Fruit fly (Drosophila melanogaster) whole organism: ENCODE data around the gene CG14803.

ENCODE experiments used
- CG8478 ChIP-seq: fragments of >200 bp; optimal IDR thresholded peaks from 2 replicates; lab custom pipeline; 2018; ENCODE audit warnings: inconsistent platforms
- Dll ChIP-seq: fragments of >200 bp; optimal IDR thresholded peaks from 2 replicates; lab custom pipeline; 2017
- EcR ChIP-seq, 2 experiments: fragments of >200 bp; optimal IDR thresholded peaks; 2 replicates each; lab custom pipeline; 2017; ENCODE audit warnings: missing biosample characterization in 2 of 2, missing genetic modification characterization in 2 of 2, missing genetic modification reagents in 2 of 2
- pan ChIP-seq: fragments of >200 bp; optimal IDR thresholded peaks from 2 replicates; lab custom pipeline; 2017
- usp ChIP-seq: fragments of >200 bp; optimal IDR thresholded peaks from 2 replicates; lab custom pipeline; 2017; ENCODE audit warnings: missing biosample characterization, missing genetic modification characterization, mixed read lengths

dm6 chrX:1819026-1819425 lies 49.6 kb upstream of the CG14803 start:
- TF ChIP-seq CG8478 (lab: Kevin White, UChicago), result no peak
- no peak for TF ChIP-seq EcR (GFP tag; optimal IDR thresholded peaks at IDR 0.05; lab: Kevin White, UChicago)
- no peak for TF ChIP-seq Dll (lab: Kevin White, UChicago)
- no peak for TF ChIP-seq usp (GFP tag; lab: Kevin White, UChicago)
- no peak for TF ChIP-seq pan
